Worm (Caenorhabditis elegans) whole organism, L4 larva: ENCODE measurements around the gene str-87.

Source experiments
- ama-1 ChIP-seq: fragments of 150-350 bp; optimal IDR thresholded peaks from 2 replicates; lab custom pipeline; 2014; ENCODE audit warnings: inconsistent platforms, mixed read lengths
- fkh-10 ChIP-seq: fragments of 150-350 bp; optimal IDR thresholded peaks from 2 replicates; lab custom pipeline; 2014; ENCODE audit warnings: missing biosample characterization, missing genetic modification reagents, missing genetic modification characterization
- fos-1 ChIP-seq: fragments of 150-350 bp; optimal IDR thresholded peaks from 2 replicates; lab custom pipeline; 2014; ENCODE audit warnings: missing biosample characterization, missing genetic modification characterization
- jun-1 ChIP-seq: fragments of 150-350 bp; optimal IDR thresholded peaks from 2 replicates; lab custom pipeline; 2014; ENCODE audit warnings: missing biosample characterization, missing genetic modification reagents, missing genetic modification characterization
- mxl-3 ChIP-seq: fragments of 200-800 bp; sonication (Bioruptor generic); optimal IDR thresholded peaks from 2 replicates; lab custom pipeline; 2018; ENCODE audit warnings: mild to moderate bottlenecking, missing genetic modification characterization, missing compliant biosample characterization
- nhr-11 ChIP-seq: fragments of 150-350 bp; optimal IDR thresholded peaks from 2 replicates; lab custom pipeline; 2014; ENCODE audit warnings: missing biosample characterization, missing genetic modification characterization
- nhr-28 ChIP-seq: fragments of 150-350 bp; optimal IDR thresholded peaks from 2 replicates; lab custom pipeline; 2014; ENCODE audit warnings: missing biosample characterization, missing genetic modification characterization
- nhr-76 ChIP-seq: fragments of 150-350 bp; optimal IDR thresholded peaks from 2 replicates; lab custom pipeline; 2014; ENCODE audit warnings: missing biosample characterization, missing genetic modification characterization
- skn-1 ChIP-seq: fragments of 150-350 bp; optimal IDR thresholded peaks from 2 replicates; lab custom pipeline; 2014; ENCODE audit warnings: missing biosample characterization, missing genetic modification characterization
- snpc-1.2 ChIP-seq: fragments of 200-800 bp; sonication (Bioruptor generic); IDR thresholded peaks from 2 replicates; pipeline ENCODE4 v1.3.6; 2022; ENCODE audit warnings: missing genetic modification reagents, missing genetic modification characterization, missing compliant biosample characterization
- unc-62 ChIP-seq, 3 experiments: fragments of 150-350 bp in 1 of 3; sonication (generic microtip); optimal IDR thresholded peaks in 2 of 3; peaks in 1 of 3; 1 replicate in 1 of 3; 2 replicates in 2 of 3; lab custom pipeline; 2014 to 2017; ENCODE audit warnings: missing biosample characterization in 3 of 3, missing genetic modification characterization in 3 of 3, missing genetic modification reagents in 3 of 3, missing genotype in 1 of 3
- zag-1 ChIP-seq: fragments of 150-350 bp; optimal IDR thresholded peaks from 2 replicates; lab custom pipeline; 2014; ENCODE audit warnings: missing biosample characterization, missing genetic modification characterization

DNA sequence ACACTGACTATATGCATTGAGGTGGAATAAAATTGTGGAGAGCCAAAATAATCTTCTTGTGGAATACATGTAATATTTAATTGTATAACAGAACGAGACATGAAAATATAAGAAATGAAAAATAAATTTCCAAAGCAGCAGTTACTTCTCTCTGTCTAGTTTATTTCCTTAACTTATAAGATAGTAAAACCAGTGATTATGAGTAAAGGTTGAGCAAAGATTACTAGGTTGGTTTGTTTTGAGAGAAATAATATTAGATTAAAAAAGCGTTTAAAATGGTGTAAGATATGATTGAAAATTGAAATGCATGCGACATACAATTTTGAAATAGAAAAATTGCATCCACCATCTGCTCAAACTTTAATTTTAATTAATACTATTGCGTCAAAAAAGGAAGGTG, 25.8 kb upstream of the str-87 start, which contains the start of gene srh-201:
- TF ChIP-seq skn-1 (tag; lab: Kevin White, UChicago) = no peak
- no peak for TF ChIP-seq unc-62 (GFP tag; optimal IDR thresholded peaks at IDR 0.05 in 1 of 2; lab: Kevin White, UChicago)
- no peak for TF ChIP-seq unc-62 (tag; optimal IDR thresholded peaks at IDR 0.05; lab: Kevin White, UChicago)
- TF ChIP-seq fos-1 (tag; lab: Kevin White, UChicago) = no peak
- no peak for TF ChIP-seq nhr-11
- TF ChIP-seq nhr-76 = no peak
- no peak for TF ChIP-seq zag-1 (tag; lab: Kevin White, UChicago)
- no peak for TF ChIP-seq ama-1 (lab: Kevin White, UChicago)
- no peak for TF ChIP-seq snpc-1.2
- TF ChIP-seq jun-1 = no peak
- TF ChIP-seq fkh-10 (GFP tag; lab: Kevin White, UChicago) = no peak
- TF ChIP-seq nhr-28 (tag; lab: Kevin White, UChicago) = no peak
- TF ChIP-seq mxl-3 (GFP tag; lab: Kevin White, UChicago) = no peak
